Fruit fly (Drosophila melanogaster) whole organism, prepupa: ENCODE data around the gene Cyp305a1.

Experiments used
- esn ChIP-seq: fragments of 200-800 bp; sonication (Bioruptor generic); optimal IDR thresholded peaks from 2 replicates; lab custom pipeline; 2016; ENCODE audit warnings: missing biosample characterization, mild to moderate bottlenecking, missing genetic modification characterization, moderate library complexity

Cyp305a1 gene

dm6 chr3L:19777279-19777960 lies 35.7 kb downstream of the Cyp305a1 start (continued):
- TF ChIP-seq esn (GFP tag; lab: Kevin White, UChicago): no peak
- TF ChIP-seq, all 60 proteins: peak for 3
